Fruit fly (Drosophila melanogaster): ENCODE results near the gene Spt20.

DNA sequence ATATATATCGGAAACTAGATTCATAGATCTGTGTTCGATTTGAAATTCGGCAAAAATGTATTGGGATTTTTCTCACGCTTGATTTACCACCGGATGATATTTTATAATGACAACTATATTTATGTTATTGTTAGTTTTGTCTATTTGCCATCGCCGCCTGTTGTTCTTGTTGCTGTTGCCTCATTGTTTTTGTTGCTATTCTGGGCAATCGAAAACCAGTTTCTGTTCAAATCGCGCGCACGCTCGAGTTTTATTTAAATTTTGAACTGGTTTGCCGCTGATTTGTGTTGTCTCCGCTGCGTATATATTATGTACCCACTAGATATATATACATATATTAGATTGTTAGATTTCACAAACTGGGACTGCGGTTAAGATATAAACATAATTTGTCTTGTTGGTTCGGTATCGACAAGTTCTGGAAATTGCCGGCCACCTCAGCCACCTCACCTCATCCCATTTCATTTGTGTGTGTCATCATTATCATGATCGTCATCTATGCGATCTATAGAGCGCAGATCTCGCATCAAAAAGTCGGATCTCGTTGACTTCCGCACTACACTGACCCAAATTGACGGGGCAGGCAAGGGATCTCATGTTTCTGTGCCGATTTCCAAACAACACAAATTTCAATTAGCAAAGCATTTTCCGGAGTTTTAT, 11.7 kb upstream of the Spt20 start:
- no peak for TF ChIP-seq CG8478 (optimal IDR thresholded peaks at IDR 0.05)
- no peak for TF ChIP-seq psq (optimal IDR thresholded peaks at IDR 0.05)
- no peak for TF ChIP-seq Dll (optimal IDR thresholded peaks at IDR 0.05)
- no peak for TF ChIP-seq pan (optimal IDR thresholded peaks at IDR 0.05)
- TF ChIP-seq EcR (GFP tag; optimal IDR thresholded peaks at IDR 0.05), result no peak
- TF ChIP-seq usp (GFP tag; optimal IDR thresholded peaks at IDR 0.05), result no peak
